Fruit fly (Drosophila melanogaster): Measurements from ENCODE around the gene Pkc98E.

Pkc98E gene

dm6 chr3R:29063207-29063920 is 24.4 kb downstream of the Pkc98E start (continued):
- peak; percentile 36 for TF ChIP-seq CG30020 (tag; optimal IDR thresholded peaks at IDR 0.05)
- no peak for TF ChIP-seq wek (GFP tag; optimal IDR thresholded peaks at IDR 0.05)
- peak; percentile 46 to 47 for TF ChIP-seq chif (GFP tag; optimal IDR thresholded peaks at IDR 0.05)
- no peak for TF ChIP-seq gce (GFP tag; IDR thresholded peaks at IDR 0.05)
- TF ChIP-seq gfzf (GFP tag; optimal IDR thresholded peaks at IDR 0.05): peak; percentile 19
- peak; percentile 68 for TF ChIP-seq pho (GFP tag; optimal IDR thresholded peaks at IDR 0.05)
- TF ChIP-seq psq (GFP tag; optimal IDR thresholded peaks at IDR 0.05): peak; percentile 3
- TF ChIP-seq CG11560 (tag; IDR thresholded peaks at IDR 0.05): no peak
- no peak for TF ChIP-seq pnt (GFP tag; optimal IDR thresholded peaks at IDR 0.05)
- TF ChIP-seq CG18262 (tag; optimal IDR thresholded peaks at IDR 0.05): peak; percentile 84
- TF ChIP-seq CG12299 (tag; optimal IDR thresholded peaks at IDR 0.05): peak; percentile 66
- peak; percentile 8 for TF ChIP-seq Lhr (GFP tag; optimal IDR thresholded peaks at IDR 0.05)
- TF ChIP-seq Abd-B (GFP tag; optimal IDR thresholded peaks at IDR 0.05): peak; percentile 73
- no peak for TF ChIP-seq CG1024 (GFP tag; IDR thresholded peaks at IDR 0.05)
- no peak for TF ChIP-seq CG17612 (GFP tag; IDR thresholded peaks at IDR 0.05)
- peak; percentile 31 for TF ChIP-seq CG2875 (GFP tag; optimal IDR thresholded peaks at IDR 0.05)
- TF ChIP-seq Dek (tag; optimal IDR thresholded peaks at IDR 0.05): peak; percentile 76
- TF ChIP-seq CG1647 (GFP tag; optimal IDR thresholded peaks at IDR 0.05): no peak
- TF ChIP-seq B-H1 (GFP tag; IDR thresholded peaks at IDR 0.05): no peak
- peak; percentile 25 for TF ChIP-seq CG8944 (GFP tag; optimal IDR thresholded peaks at IDR 0.05)
- no peak for TF ChIP-seq Dll (GFP tag; IDR thresholded peaks at IDR 0.05; ENCODE audit: partially characterized antibody)
- peak; percentile 47 for TF ChIP-seq mirr (GFP tag; optimal IDR thresholded peaks at IDR 0.05)
- no peak for TF ChIP-seq CG16813 (GFP tag; IDR thresholded peaks at IDR 0.05; ENCODE audit: partially characterized antibody)
- peak; percentile 22 for TF ChIP-seq CG17568 (GFP tag; optimal IDR thresholded peaks at IDR 0.05)
- TF ChIP-seq CG17802 (tag; optimal IDR thresholded peaks at IDR 0.05): no peak
- TF ChIP-seq CG1832 (GFP tag; optimal IDR thresholded peaks at IDR 0.05): peak; percentile 87
- no peak for TF ChIP-seq Drgx (GFP tag; IDR thresholded peaks at IDR 0.05)
- TF ChIP-seq CG17829 (tag; optimal IDR thresholded peaks at IDR 0.05): peak; percentile 77
- no peak for TF ChIP-seq Elba2 (GFP tag; optimal IDR thresholded peaks at IDR 0.05)
- TF ChIP-seq gsb-n (tag; optimal IDR thresholded peaks at IDR 0.05): peak; percentile 57
- peak; percentile 22 for TF ChIP-seq NK7.1 (GFP tag; optimal IDR thresholded peaks at IDR 0.05)
- TF ChIP-seq tio (GFP tag; optimal IDR thresholded peaks at IDR 0.05): no peak
- peak; percentile 89 for TF ChIP-seq gem (tag; optimal IDR thresholded peaks at IDR 0.05)
- peak; percentile 74 for TF ChIP-seq CG12659 (GFP tag; optimal IDR thresholded peaks at IDR 0.05)
- no peak for TF ChIP-seq CG5180 (GFP tag; optimal IDR thresholded peaks at IDR 0.05)
- TF ChIP-seq CG7786 (GFP tag; optimal IDR thresholded peaks at IDR 0.05): peak; percentile 16
- TF ChIP-seq CG11456 (GFP tag; IDR thresholded peaks at IDR 0.05): no peak
- TF ChIP-seq Mad (GFP tag; optimal IDR thresholded peaks at IDR 0.05): peak; percentile 15
- no peak for TF ChIP-seq CG16779 (GFP tag; IDR thresholded peaks at IDR 0.05)
- TF ChIP-seq repo (GFP tag; optimal IDR thresholded peaks at IDR 0.05): no peak
- no peak for TF ChIP-seq C15 (GFP tag; IDR thresholded peaks at IDR 0.05)
- TF ChIP-seq NfI (GFP tag; optimal IDR thresholded peaks at IDR 0.05): peak; percentile 78
- TF ChIP-seq sima (GFP tag; optimal IDR thresholded peaks at IDR 0.05): no peak
- TF ChIP-seq Oli (tag; optimal IDR thresholded peaks at IDR 0.05): peak; percentile 76
- TF ChIP-seq btn (GFP tag; optimal IDR thresholded peaks at IDR 0.05): peak; percentile 10
- no peak for TF ChIP-seq dan (GFP tag; IDR thresholded peaks at IDR 0.05)
- peak; percentile 30 for TF ChIP-seq CG15514 (GFP tag; optimal IDR thresholded peaks at IDR 0.05)
- TF ChIP-seq CG7987 (GFP tag; optimal IDR thresholded peaks at IDR 0.05): peak; percentile 33
- TF ChIP-seq CG8924 (tag; optimal IDR thresholded peaks at IDR 0.05): peak; percentile 83
- TF ChIP-seq grn (GFP tag; optimal IDR thresholded peaks at IDR 0.05): no peak
